Worm (Caenorhabditis elegans) whole organism, L1 larva: ENCODE measurements around the gene cut-2.

Experiments used
- C04F5.9 ChIP-seq: sonication (generic microtip); optimal IDR thresholded peaks from 2 replicates; lab custom pipeline; 2016; ENCODE audit warnings: missing genetic modification characterization, missing compliant biosample characterization
- C16A3.4 ChIP-seq: fragments of 150-350 bp; optimal IDR thresholded peaks from 2 replicates; lab custom pipeline; 2014; ENCODE audit warnings: missing biosample characterization, missing genetic modification characterization
- C34B4.2 ChIP-seq: sonication (generic microtip); optimal IDR thresholded peaks from 2 replicates; lab custom pipeline; 2017; ENCODE audit warnings: mild to moderate bottlenecking, missing genetic modification characterization, missing compliant biosample characterization
- alr-1 ChIP-seq: fragments of 200-800 bp; sonication (Bioruptor generic); optimal IDR thresholded peaks from 2 replicates; lab custom pipeline; 2018; ENCODE audit warnings: borderline replicate concordance, mild to moderate bottlenecking, missing genetic modification characterization, missing compliant biosample characterization
- blmp-1 ChIP-seq: fragments of 150-350 bp; optimal IDR thresholded peaks from 2 replicates; lab custom pipeline; 2014; ENCODE audit warnings: missing biosample characterization, missing genetic modification characterization
- ceh-8 ChIP-seq: fragments of 200-800 bp; sonication (Bioruptor generic); optimal IDR thresholded peaks from 2 replicates; lab custom pipeline; 2018; ENCODE audit warnings: mild to moderate bottlenecking, missing genetic modification characterization, moderate library complexity, missing compliant biosample characterization
- ceh-82 ChIP-seq, 3 experiments: fragments of 150-350 bp in 1 of 3; sonication (generic microtip) in 2 of 3; optimal IDR thresholded peaks; 2 replicates each; lab custom pipeline; 2014 to 2017; ENCODE audit warnings: missing biosample characterization in 3 of 3, missing genetic modification characterization in 3 of 3
- ceh-88 ChIP-seq: fragments of 200-800 bp; sonication (Bioruptor generic); IDR thresholded peaks from 2 replicates; pipeline ENCODE4 v1.3.6; 2022; ENCODE audit warnings: missing genetic modification characterization, missing compliant biosample characterization
- ceh-90 ChIP-seq: sonication (generic microtip); optimal IDR thresholded peaks from 2 replicates; lab custom pipeline; 2016; ENCODE audit warnings: missing genetic modification characterization, missing compliant biosample characterization
- ces-1 ChIP-seq: fragments of 150-350 bp; optimal IDR thresholded peaks from 2 replicates; lab custom pipeline; 2014; ENCODE audit warnings: missing biosample characterization, missing genetic modification reagents, missing genetic modification characterization
- dpl-1 ChIP-seq, 3 experiments: fragments of 150-350 bp in 2 of 3; sonication (generic microtip) in 1 of 3; optimal IDR thresholded peaks; 2 replicates each; lab custom pipeline; 2014 to 2017; ENCODE audit warnings: missing biosample characterization in 3 of 3, missing genetic modification characterization in 3 of 3, missing genetic modification reagents in 3 of 3
- efl-1 ChIP-seq, 4 experiments: fragments of 150-350 bp; optimal IDR thresholded peaks in 3 of 4; peaks in 1 of 4; 1 replicate in 1 of 4; 2 replicates in 3 of 4; lab custom pipeline; 2014; ENCODE audit warnings: missing biosample characterization in 2 of 4, missing genetic modification characterization in 2 of 4, missing genetic modification reagents in 2 of 4
- efl-3 ChIP-seq: fragments of 200-800 bp; sonication (Bioruptor generic); optimal IDR thresholded peaks from 2 replicates; lab custom pipeline; 2018; ENCODE audit warnings: mild to moderate bottlenecking, missing genetic modification characterization, missing compliant biosample characterization
- egl-13 ChIP-seq: sonication (generic microtip); optimal IDR thresholded peaks from 2 replicates; lab custom pipeline; 2016; ENCODE audit warnings: missing genotype, missing genetic modification reagents, missing genetic modification characterization, missing compliant biosample characterization
- egl-27 ChIP-seq, 2 experiments: fragments of 150-350 bp in 1 of 2; sonication (generic microtip); optimal IDR thresholded peaks; 3 replicates each; lab custom pipeline; 2017 to 2018; ENCODE audit warnings: missing biosample characterization in 2 of 2, missing genetic modification characterization in 2 of 2, missing genetic modification reagents in 2 of 2
- elt-2 ChIP-seq: sonication (generic microtip); optimal IDR thresholded peaks from 2 replicates; lab custom pipeline; 2016; ENCODE audit warnings: missing genetic modification characterization, mild to moderate bottlenecking, inconsistent platforms, missing compliant biosample characterization, missing genetic modification reagents
- elt-3 ChIP-seq, 6 experiments: fragments of 150-350 bp in 1 of 6; sonication (generic microtip); optimal IDR thresholded peaks; 2 replicates each; lab custom pipeline; 2017 to 2018; ENCODE audit warnings: missing biosample characterization in 6 of 6, missing genetic modification characterization in 6 of 6, inconsistent platforms in 1 of 6
- ets-5 ChIP-seq: fragments of 200-800 bp; sonication (Bioruptor generic); IDR thresholded peaks from 2 replicates; pipeline ENCODE4 v1.3.6; 2022; ENCODE audit warnings: missing genetic modification characterization, missing compliant biosample characterization
- grh-1 ChIP-seq: fragments of 200-800 bp; sonication (Bioruptor generic); IDR thresholded peaks from 2 replicates; pipeline ENCODE4 v1.3.6; 2022; ENCODE audit warnings: missing genetic modification reagents, missing genetic modification characterization, missing compliant biosample characterization
- hlh-17 ChIP-seq: fragments of 200-800 bp; sonication (Bioruptor generic); optimal IDR thresholded peaks from 2 replicates; lab custom pipeline; 2018; ENCODE audit warnings: missing genetic modification characterization, mild to moderate bottlenecking, missing compliant biosample characterization, moderate library complexity, borderline replicate concordance
- irx-1 ChIP-seq: sonication (generic microtip); optimal IDR thresholded peaks from 2 replicates; lab custom pipeline; 2016; ENCODE audit warnings: missing genetic modification characterization, missing compliant biosample characterization
- isw-1 ChIP-seq: fragments of 200-800 bp; sonication (Bioruptor generic); IDR thresholded peaks from 2 replicates; pipeline ENCODE4 v1.3.6; 2022; ENCODE audit warnings: missing genetic modification characterization, missing compliant biosample characterization
- lin-13 ChIP-seq: fragments of 150-350 bp; optimal IDR thresholded peaks from 2 replicates; lab custom pipeline; 2014; ENCODE audit warnings: missing biosample characterization, missing genetic modification reagents, missing genetic modification characterization
- lin-14 ChIP-seq: fragments of 200-800 bp; sonication (Bioruptor generic); optimal IDR thresholded peaks from 2 replicates; lab custom pipeline; 2018; ENCODE audit warnings: mild to moderate bottlenecking, missing genetic modification characterization, moderate library complexity, missing compliant biosample characterization
- lin-35 ChIP-seq, 2 experiments: fragments of 150-350 bp; optimal IDR thresholded peaks; 2 replicates each; lab custom pipeline; 2014; ENCODE audit warnings: missing biosample characterization in 2 of 2, missing genetic modification characterization in 2 of 2, missing genetic modification reagents in 2 of 2
- lsy-2 ChIP-seq, 2 experiments: fragments of 150-350 bp; optimal IDR thresholded peaks; 2 replicates each; lab custom pipeline; 2014; ENCODE audit warnings: missing biosample characterization in 2 of 2, missing genetic modification characterization in 2 of 2
- mab-9 ChIP-seq: fragments of 200-800 bp; sonication (Bioruptor generic); IDR thresholded peaks from 2 replicates; pipeline ENCODE4 v1.3.6; 2022; ENCODE audit warnings: missing genetic modification reagents, missing genetic modification characterization, missing compliant biosample characterization
- mdl-1 ChIP-seq, 2 experiments: fragments of 150-350 bp; optimal IDR thresholded peaks; 2 replicates each; lab custom pipeline; 2014 to 2017; ENCODE audit warnings: missing biosample characterization in 2 of 2, missing genetic modification characterization in 2 of 2, inconsistent platforms in 1 of 2
- mef-2 ChIP-seq: fragments of 150-350 bp; optimal IDR thresholded peaks from 2 replicates; lab custom pipeline; 2014; ENCODE audit warnings: missing biosample characterization, missing genetic modification characterization
- mep-1 ChIP-seq: fragments of 150-350 bp; optimal IDR thresholded peaks from 2 replicates; lab custom pipeline; 2014; ENCODE audit warnings: missing biosample characterization, missing genetic modification characterization
- nhr-11 ChIP-seq: fragments of 150-350 bp; optimal IDR thresholded peaks from 2 replicates; lab custom pipeline; 2014; ENCODE audit warnings: missing biosample characterization, missing genetic modification characterization
- nhr-19 ChIP-seq: fragments of 200-800 bp; sonication (Bioruptor generic); conservative IDR thresholded peaks from 2 replicates; pipeline ENCODE4 v1.3.6; 2022; ENCODE audit warnings: missing genetic modification characterization, missing compliant biosample characterization
- nhr-20 ChIP-seq: sonication (generic microtip); optimal IDR thresholded peaks from 2 replicates; lab custom pipeline; 2016; ENCODE audit warnings: mild to moderate bottlenecking, missing genetic modification characterization, missing compliant biosample characterization
- nhr-47 ChIP-seq: sonication (generic microtip); optimal IDR thresholded peaks from 2 replicates; lab custom pipeline; 2016; ENCODE audit warnings: mild to moderate bottlenecking, missing genetic modification characterization, moderate library complexity, missing compliant biosample characterization
- nhr-71 ChIP-seq: sonication (generic microtip); optimal IDR thresholded peaks from 2 replicates; lab custom pipeline; 2016; ENCODE audit warnings: mild to moderate bottlenecking, missing genetic modification characterization, moderate library complexity, missing compliant biosample characterization
- nhr-77 ChIP-seq: fragments of 150-350 bp; optimal IDR thresholded peaks from 2 replicates; lab custom pipeline; 2014; ENCODE audit warnings: missing biosample characterization, missing genetic modification characterization
- nhr-85 ChIP-seq: sonication (generic microtip); peaks from one replicate; lab custom pipeline; 2016; ENCODE audit warnings: missing genetic modification characterization, inconsistent platforms, missing compliant biosample characterization
- nhr-90 ChIP-seq: sonication (generic microtip); optimal IDR thresholded peaks from 2 replicates; lab custom pipeline; 2016; ENCODE audit warnings: mild to moderate bottlenecking, missing genetic modification characterization, missing compliant biosample characterization; ENCODE audit not compliant: poor library complexity
- pag-3 ChIP-seq: sonication (generic microtip); optimal IDR thresholded peaks from 2 replicates; lab custom pipeline; 2017; ENCODE audit warnings: missing genetic modification characterization, mild to moderate bottlenecking, missing compliant biosample characterization, antibody characterized with exemption, borderline replicate concordance; ENCODE audit not compliant: insufficient read depth
- pax-3 ChIP-seq: fragments of 200-800 bp; sonication (Bioruptor generic); optimal IDR thresholded peaks from 2 replicates; lab custom pipeline; 2018; ENCODE audit warnings: mild to moderate bottlenecking, missing genetic modification characterization, moderate library complexity, missing compliant biosample characterization
- rnt-1 ChIP-seq: sonication (generic microtip); optimal IDR thresholded peaks from 2 replicates; lab custom pipeline; 2016; ENCODE audit warnings: mild to moderate bottlenecking, missing genetic modification characterization, moderate library complexity, missing compliant biosample characterization
- snu-23 ChIP-seq: sonication (generic microtip); optimal IDR thresholded peaks from 2 replicates; lab custom pipeline; 2016; ENCODE audit warnings: missing genetic modification characterization, missing compliant biosample characterization
- swsn-7 ChIP-seq: sonication (generic microtip); optimal IDR thresholded peaks from 2 replicates; lab custom pipeline; 2016; ENCODE audit warnings: missing genetic modification characterization, missing compliant biosample characterization
- tbx-2 ChIP-seq: sonication (generic microtip); optimal IDR thresholded peaks from 2 replicates; lab custom pipeline; 2016; ENCODE audit warnings: missing genetic modification characterization, missing compliant biosample characterization
- unc-130 ChIP-seq: fragments of 150-350 bp; optimal IDR thresholded peaks from 2 replicates; lab custom pipeline; 2017; ENCODE audit warnings: missing biosample characterization, missing genetic modification characterization, inconsistent platforms
- unc-30 ChIP-seq: sonication (generic microtip); optimal IDR thresholded peaks from 2 replicates; lab custom pipeline; 2017; ENCODE audit warnings: missing biosample characterization, missing genetic modification characterization
- unc-62 ChIP-seq: fragments of 150-350 bp; optimal IDR thresholded peaks from 2 replicates; lab custom pipeline; 2014; ENCODE audit warnings: missing biosample characterization, missing genetic modification reagents, missing genetic modification characterization
- vab-15 ChIP-seq: sonication (generic microtip); optimal IDR thresholded peaks from 2 replicates; lab custom pipeline; 2017; ENCODE audit warnings: missing genotype, mild to moderate bottlenecking, missing genetic modification characterization, missing compliant biosample characterization
- xbp-1 ChIP-seq: sonication (generic microtip); optimal IDR thresholded peaks from 2 replicates; lab custom pipeline; 2016; ENCODE audit warnings: missing genetic modification characterization, missing compliant biosample characterization
- zip-4 ChIP-seq: fragments of 200-800 bp; sonication (Bioruptor generic); optimal IDR thresholded peaks from 2 replicates; lab custom pipeline; 2018; ENCODE audit warnings: mild to moderate bottlenecking, missing genetic modification characterization, moderate library complexity, missing compliant biosample characterization

Gene cut-2

ce11 chrV:13380178-13380577 is 34.6 kb upstream of the cut-2 start, which contains the start of gene ifbp-1:
Gene ifbp-1 (minus strand): TSS chrV:13380262.
- no peak for TF ChIP-seq mab-9
- TF ChIP-seq nhr-71 (tag; lab: Kevin White, UChicago): peak; percentile 85
- peak; percentile 10 for TF ChIP-seq pax-3 (tag; lab: Kevin White, UChicago)
- TF ChIP-seq ets-5 (GFP tag; lab: Robert Waterston, UW): no peak
- peak in 1 of 2 experiments; percentile 41 for TF ChIP-seq egl-27 (tag; optimal IDR thresholded peaks at IDR 0.05; lab: Kevin White, UChicago)
- no peak for TF ChIP-seq alr-1
- peak; percentile 26 for TF ChIP-seq efl-3 (GFP tag; lab: Kevin White, UChicago)
- peak; percentile 40 for TF ChIP-seq xbp-1
- TF ChIP-seq lin-35 (GFP tag; optimal IDR thresholded peaks at IDR 0.05; lab: Kevin White, UChicago): peak; percentile 40 to 82
- TF ChIP-seq ceh-88: no peak
- peak; percentile 57 to 82 for TF ChIP-seq lsy-2 (tag; optimal IDR thresholded peaks at IDR 0.05; lab: Kevin White, UChicago)
- TF ChIP-seq tbx-2 (tag; lab: Kevin White, UChicago): peak; percentile 72
- peak; percentile 70 for TF ChIP-seq nhr-47 (tag; lab: Kevin White, UChicago)
- TF ChIP-seq mef-2 (tag; lab: Kevin White, UChicago): no peak
- peak; percentile 89 for TF ChIP-seq nhr-20 (tag; lab: Kevin White, UChicago)
- TF ChIP-seq zip-4: peak; percentile 31
- TF ChIP-seq elt-3 (tag; optimal IDR thresholded peaks at IDR 0.05; lab: Kevin White, UChicago): peak; percentile 39 to 96 (median 91)
- no peak for TF ChIP-seq elt-2 (tag; lab: Kevin White, UChicago)
- TF ChIP-seq C04F5.9 (tag; lab: Kevin White, UChicago): no peak
- peak; percentile 100 for TF ChIP-seq grh-1 (GFP tag; lab: Robert Waterston, UW)
- TF ChIP-seq dpl-1 (GFP tag; optimal IDR thresholded peaks at IDR 0.05; lab: Kevin White, UChicago): peak; percentile 26 to 74 (median 51)
- peak; percentile 96 for TF ChIP-seq lin-14 (GFP tag; lab: Kevin White, UChicago)
- peak; percentile 55 for TF ChIP-seq C16A3.4 (tag; lab: Kevin White, UChicago)
- no peak for TF ChIP-seq unc-62 (GFP tag; lab: Kevin White, UChicago)
- TF ChIP-seq isw-1 (GFP tag; lab: Robert Waterston, UW): no peak
- TF ChIP-seq ceh-90: no peak
- no peak for TF ChIP-seq unc-30 (tag; lab: Kevin White, UChicago)
- TF ChIP-seq efl-1 (optimal IDR thresholded peaks at IDR 0.05; lab: Kevin White, UChicago): peak; percentile 16 to 47
- TF ChIP-seq efl-1 (GFP tag; optimal IDR thresholded peaks at IDR 0.05 in 1 of 2; lab: Kevin White, UChicago): peak in 1 of 2 experiments; percentile 95
- TF ChIP-seq mep-1 (tag; lab: Kevin White, UChicago): peak; percentile 69
- TF ChIP-seq mdl-1 (tag; optimal IDR thresholded peaks at IDR 0.05; lab: Kevin White, UChicago): peak in 1 of 2 experiments; percentile 92
- TF ChIP-seq nhr-90 (tag; lab: Kevin White, UChicago): peak; percentile 85
- TF ChIP-seq irx-1 (tag; lab: Kevin White, UChicago): peak; percentile 20
- TF ChIP-seq blmp-1 (tag; lab: Kevin White, UChicago): peak; percentile 86
- TF ChIP-seq nhr-11 (tag; lab: Kevin White, UChicago): peak; percentile 26
- TF ChIP-seq egl-13 (tag; lab: Kevin White, UChicago): no peak
- TF ChIP-seq nhr-85 (tag; lab: Kevin White, UChicago): peak; percentile 100
- no peak for TF ChIP-seq pag-3 (tag; lab: Kevin White, UChicago)
- TF ChIP-seq lin-13 (GFP tag; lab: Kevin White, UChicago): peak; percentile 63
- no peak for TF ChIP-seq C34B4.2 (tag; lab: Kevin White, UChicago)
- peak; percentile 36 for TF ChIP-seq rnt-1 (tag; lab: Kevin White, UChicago)
- peak; percentile 87 for TF ChIP-seq unc-130 (tag; lab: Kevin White, UChicago)
- no peak for TF ChIP-seq ces-1 (GFP tag; lab: Kevin White, UChicago)
- TF ChIP-seq swsn-7: peak; percentile 38
- peak; percentile 80 for TF ChIP-seq vab-15 (tag; lab: Kevin White, UChicago)
- TF ChIP-seq ceh-82 (tag; optimal IDR thresholded peaks at IDR 0.05; lab: Kevin White, UChicago): peak in 1 of 3 experiments; percentile 19
- TF ChIP-seq nhr-19 (GFP tag; lab: Robert Waterston, UW): peak; percentile 69
- peak; percentile 82 for TF ChIP-seq snu-23 (GFP tag; lab: Kevin White, UChicago)
- no peak for TF ChIP-seq hlh-17 (GFP tag; lab: Kevin White, UChicago)
- no peak for TF ChIP-seq nhr-77 (tag; lab: Kevin White, UChicago)
- no peak for TF ChIP-seq ceh-8
